Fruit fly (Drosophila melanogaster): ENCODE data around the gene CG3402.

Gene CG3402

dm6 chr3L:629353-629915 is 23.2 kb downstream of the CG3402 start (continued):
- no peak for TF ChIP-seq CG8290 (GFP tag; optimal IDR thresholded peaks at IDR 0.05)
- peak in 1 of 2 experiments; percentile 60 for TF ChIP-seq CG8290 (tag; optimal IDR thresholded peaks at IDR 0.05)
- no peak for TF ChIP-seq CG2202 (tag; optimal IDR thresholded peaks at IDR 0.05)
- TF ChIP-seq CG17912 (GFP tag; optimal IDR thresholded peaks at IDR 0.05), result no peak
- TF ChIP-seq hkb (optimal IDR thresholded peaks at IDR 0.05), result no peak
- TF ChIP-seq hkb (GFP tag; IDR thresholded peaks at IDR 0.05), result peak; percentile 47; the same call in 1 of the 2 replicates
- TF ChIP-seq chn (GFP tag; optimal IDR thresholded peaks at IDR 0.05), result no peak
- TF ChIP-seq dysf (GFP tag; IDR thresholded peaks at IDR 0.05), result no peak
- TF ChIP-seq H2.0 (GFP tag; IDR thresholded peaks at IDR 0.05), result no peak
- TF ChIP-seq CG33557 (GFP tag; optimal IDR thresholded peaks at IDR 0.05), result peak; percentile 19
- TF ChIP-seq CG14050 (GFP tag; IDR thresholded peaks at IDR 0.05), result no peak
- TF ChIP-seq crp (GFP tag; optimal IDR thresholded peaks at IDR 0.05), result no peak
- peak; percentile 91 for TF ChIP-seq CG4360 (GFP tag; IDR thresholded peaks at IDR 0.05)
- TF ChIP-seq CG14667 (GFP tag; IDR thresholded peaks at IDR 0.05), result no peak
- TF ChIP-seq CG12219 (GFP tag; optimal IDR thresholded peaks at IDR 0.05), result no peak
- no peak for TF ChIP-seq bowl (GFP tag; IDR thresholded peaks at IDR 0.05)
- no peak for TF ChIP-seq sima (GFP tag; optimal IDR thresholded peaks at IDR 0.05)
- TF ChIP-seq p53 (GFP tag; optimal IDR thresholded peaks at IDR 0.05), result no peak
- no peak for TF ChIP-seq E2f2 (GFP tag; IDR thresholded peaks at IDR 0.05)
- TF ChIP-seq HmgD (GFP tag; optimal IDR thresholded peaks at IDR 0.05), result no peak
- TF ChIP-seq psq (GFP tag; optimal IDR thresholded peaks at IDR 0.05), result no peak
- 0 out of 3 replicates have a peak, but pooled peaks have one; percentile 5 for TF ChIP-seq so (GFP tag; IDR thresholded peaks at IDR 0.05)
- no peak for TF ChIP-seq eve (GFP tag; optimal IDR thresholded peaks at IDR 0.05)
- TF ChIP-seq Doc2 (GFP tag; IDR thresholded peaks at IDR 0.05), result no peak
- peak; percentile 45 for TF ChIP-seq CrebB (tag; optimal IDR thresholded peaks at IDR 0.05)
- peak; percentile 74 for TF ChIP-seq CG13894 (tag; optimal IDR thresholded peaks at IDR 0.05)
- no peak for TF ChIP-seq knrl (GFP tag; IDR thresholded peaks at IDR 0.05; ENCODE audit: partially characterized antibody)
- peak; percentile 39 for TF ChIP-seq ATbp (GFP tag; optimal IDR thresholded peaks at IDR 0.05)
- TF ChIP-seq lmd (GFP tag; IDR thresholded peaks at IDR 0.05), result 0 out of 2 replicates have a peak, but pooled peaks have one; percentile 9
- no peak for TF ChIP-seq Bteb2 (GFP tag; optimal IDR thresholded peaks at IDR 0.05)
- no peak for TF ChIP-seq CG1832 (GFP tag; optimal IDR thresholded peaks at IDR 0.05)
- no peak for TF ChIP-seq ken (GFP tag; IDR thresholded peaks at IDR 0.05)
- no peak for TF ChIP-seq Ptx1 (GFP tag; IDR thresholded peaks at IDR 0.05)
- TF ChIP-seq CG15601 (tag; optimal IDR thresholded peaks at IDR 0.05), result peak; percentile 43
- TF ChIP-seq CG32772 (GFP tag; IDR thresholded peaks at IDR 0.05), result peak; percentile 60; the same call in 1 of the 2 replicates
- TF ChIP-seq CG34376 (GFP tag; optimal IDR thresholded peaks at IDR 0.05), result peak; percentile 65
- no peak for TF ChIP-seq amos (GFP tag; IDR thresholded peaks at IDR 0.05; ENCODE audit: partially characterized antibody)
- TF ChIP-seq B-H1 (GFP tag; IDR thresholded peaks at IDR 0.05), result no peak; the same call in 2 of the 3 replicates
- TF ChIP-seq MTF-1 (GFP tag; optimal IDR thresholded peaks at IDR 0.05; ENCODE audit: borderline replicate concordance), result peak; percentile 20
- no peak for TF ChIP-seq MESR4 (GFP tag; optimal IDR thresholded peaks at IDR 0.05)
- no peak for TF ChIP-seq CG6791 (GFP tag; IDR thresholded peaks at IDR 0.05; ENCODE audit: partially characterized antibody)
- no peak for TF ChIP-seq fd3F (GFP tag; optimal IDR thresholded peaks at IDR 0.05)
- TF ChIP-seq Fer1 (GFP tag; optimal IDR thresholded peaks at IDR 0.05), result peak; percentile 34
- TF ChIP-seq Gsc (GFP tag; IDR thresholded peaks at IDR 0.05), result no peak
- TF ChIP-seq scrt (GFP tag; optimal IDR thresholded peaks at IDR 0.05), result peak; percentile 39
- no peak for TF ChIP-seq Tbp (GFP tag; optimal IDR thresholded peaks at IDR 0.05)
- peak; percentile 18 for TF ChIP-seq grau (tag; optimal IDR thresholded peaks at IDR 0.05)
- TF ChIP-seq CG3847 (GFP tag; IDR thresholded peaks at IDR 0.05), result 0 out of 2 replicates have a peak, but pooled peaks have one; percentile 11
- no peak for TF ChIP-seq CG31441 (GFP tag; IDR thresholded peaks at IDR 0.05)
- no peak for TF ChIP-seq CG16779 (GFP tag; IDR thresholded peaks at IDR 0.05)
- TF ChIP-seq luna (GFP tag; optimal IDR thresholded peaks at IDR 0.05), result no peak
- TF ChIP-seq CG32767 (GFP tag; IDR thresholded peaks at IDR 0.05), result no peak

Data from whole organism, embryonic.